Worm (Caenorhabditis elegans): ENCODE results near the gene Y39A3A.2.

Gene Y39A3A.2

ce11 chrIII:2013156-2013854 lies 44.2 kb downstream of the Y39A3A.2 start:
- TF ChIP-seq T22C8.4 (GFP tag; IDR thresholded peaks at IDR 0.05), result peak; percentile 70
- TF ChIP-seq flt-1 (GFP tag; IDR thresholded peaks at IDR 0.05), result no peak

- TF ChIP-seq ztf-23 (GFP tag; IDR thresholded peaks at IDR 0.05) (no peak), T22C8.4 (GFP tag; IDR thresholded peaks at IDR 0.05) (peak; percentile 72), klf-2 (GFP tag; conservative IDR thresholded peaks at IDR 0.05) (no peak)
These were observed 44.9 kb downstream of the Y39A3A.2 start for ce11 chrIII:2012561-2012960.

ce11 chrIII:2008894-2009293 lies 48.6 kb downstream of the Y39A3A.2 start:
- TF ChIP-seq ztf-29 (GFP tag; IDR thresholded peaks at IDR 0.05) (no peak), T22C8.4 (GFP tag; IDR thresholded peaks at IDR 0.05) (peak; percentile 59; the same call in 1 of the 2 replicates)

- TF ChIP-seq T22C8.4 (GFP tag; IDR thresholded peaks at IDR 0.05) (no peak), med-1 (GFP tag; optimal IDR thresholded peaks at IDR 0.05; ENCODE audit: insufficient read depth) (no peak), klf-2 (GFP tag; conservative IDR thresholded peaks at IDR 0.05) (no peak), cog-1 (tag; optimal IDR thresholded peaks at IDR 0.05) (no peak), ref-1 (GFP tag; conservative IDR thresholded peaks at IDR 0.05) (no peak), ztf-23 (GFP tag; IDR thresholded peaks at IDR 0.05) (no peak), tab-1 (GFP tag; IDR thresholded peaks at IDR 0.05) (no peak), flt-1 (GFP tag; IDR thresholded peaks at IDR 0.05) (no peak), ztf-29 (GFP tag; IDR thresholded peaks at IDR 0.05) (no peak)
These were observed 49.1 kb downstream of the Y39A3A.2 start for ce11 chrIII:2008334-2008733.

ce11 chrIII:2006937-2007336 lies 50.5 kb downstream of the Y39A3A.2 start:
- no peak for TF ChIP-seq cog-1 (tag; optimal IDR thresholded peaks at IDR 0.05)
- TF ChIP-seq T22C8.4 (GFP tag; IDR thresholded peaks at IDR 0.05), result peak; percentile 58

Data from whole organism, midembryonic.